Worm (Caenorhabditis elegans) whole organism, L3 larva: ENCODE data around the gene srbc-7.

ENCODE experiments used
- ZK546.5 ChIP-seq: sonication (generic microtip); optimal IDR thresholded peaks from 2 replicates; lab custom pipeline; 2017; ENCODE audit warnings: missing biosample characterization, missing genetic modification characterization
- ceh-28 ChIP-seq: fragments of 150-350 bp; optimal IDR thresholded peaks from 2 replicates; lab custom pipeline; 2014; ENCODE audit warnings: missing biosample characterization, missing genetic modification reagents, missing genetic modification characterization
- ceh-82 ChIP-seq: fragments of 150-350 bp; optimal IDR thresholded peaks from 2 replicates; lab custom pipeline; 2014; ENCODE audit warnings: missing biosample characterization, missing genetic modification characterization
- ceh-9 ChIP-seq: sonication (generic microtip); optimal IDR thresholded peaks from 2 replicates; lab custom pipeline; 2018; ENCODE audit warnings: missing biosample characterization, missing genetic modification characterization
- egl-27 ChIP-seq: sonication (generic microtip); optimal IDR thresholded peaks from 4 replicates; lab custom pipeline; 2017; ENCODE audit warnings: missing biosample characterization, missing genetic modification reagents, missing genetic modification characterization
- fkh-10 ChIP-seq: sonication (generic microtip); optimal IDR thresholded peaks from 2 replicates; lab custom pipeline; 2017; ENCODE audit warnings: missing biosample characterization, missing genetic modification reagents, missing genetic modification characterization
- fos-1 ChIP-seq: fragments of 150-350 bp; optimal IDR thresholded peaks from 2 replicates; lab custom pipeline; 2014; ENCODE audit warnings: missing biosample characterization, missing genetic modification characterization
- nfya-1 ChIP-seq: sonication (generic microtip); optimal IDR thresholded peaks from 2 replicates; lab custom pipeline; 2017; ENCODE audit warnings: missing genetic modification characterization, mild to moderate bottlenecking, missing compliant biosample characterization, antibody characterized with exemption, moderate library complexity; ENCODE audit not compliant: insufficient read depth
- nhr-11 ChIP-seq: fragments of 150-350 bp; optimal IDR thresholded peaks from 2 replicates; lab custom pipeline; 2014; ENCODE audit warnings: missing biosample characterization, missing genetic modification characterization
- nhr-76 ChIP-seq: fragments of 150-350 bp; sonication (generic microtip); optimal IDR thresholded peaks from 5 replicates; lab custom pipeline; 2014; ENCODE audit warnings: missing biosample characterization, missing genetic modification characterization
- pha-4 ChIP-seq: fragments of 150-350 bp; optimal IDR thresholded peaks from 2 replicates; lab custom pipeline; 2014; ENCODE audit warnings: missing biosample characterization, missing genetic modification reagents, missing genetic modification characterization
- skn-1 ChIP-seq: fragments of 150-350 bp; optimal IDR thresholded peaks from 2 replicates; lab custom pipeline; 2014; ENCODE audit warnings: missing biosample characterization, missing genetic modification characterization
- unc-39 ChIP-seq: sonication (generic microtip); optimal IDR thresholded peaks from 4 replicates; lab custom pipeline; 2017; ENCODE audit warnings: missing biosample characterization, missing genetic modification characterization
- ztf-11 ChIP-seq: fragments of 150-350 bp; optimal IDR thresholded peaks from 2 replicates; lab custom pipeline; 2014; ENCODE audit warnings: missing biosample characterization, missing genetic modification characterization

DNA sequence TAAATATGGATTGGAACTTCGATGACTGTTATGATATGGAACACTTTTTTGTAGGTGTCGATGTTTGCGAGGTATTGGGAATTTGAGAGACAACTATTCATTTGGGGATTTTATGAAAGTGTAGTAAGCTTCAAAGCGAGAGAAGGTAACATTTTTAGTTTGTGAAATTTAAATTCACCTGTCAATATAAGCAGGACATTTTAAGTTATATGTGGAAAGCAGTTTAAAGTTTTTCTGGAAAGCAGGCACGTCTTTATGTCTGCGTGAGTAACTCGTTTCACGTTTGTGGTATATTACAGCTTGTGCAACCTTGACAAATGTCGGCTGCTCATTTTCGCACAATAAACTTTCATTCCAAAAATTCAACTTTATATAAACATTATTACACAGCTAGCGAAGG is 16.9 kb upstream of the srbc-7 start, which contains the start of gene srh-229:
- TF ChIP-seq skn-1 (no peak), nhr-76 (tag; lab: Kevin White, UChicago) (no peak), unc-39 (tag; lab: Kevin White, UChicago) (no peak), ceh-82 (tag; lab: Kevin White, UChicago) (no peak), egl-27 (tag; lab: Kevin White, UChicago) (no peak), pha-4 (tag; lab: Kevin White, UChicago) (no peak), nfya-1 (tag; lab: Kevin White, UChicago) (no peak), fkh-10 (GFP tag; lab: Kevin White, UChicago) (no peak), ztf-11 (tag; lab: Kevin White, UChicago) (no peak), ceh-9 (no peak), nhr-11 (tag; lab: Kevin White, UChicago) (no peak), ceh-28 (tag; lab: Kevin White, UChicago) (no peak), fos-1 (tag; lab: Kevin White, UChicago) (no peak), ZK546.5 (tag; lab: Kevin White, UChicago) (no peak)
